Fruit fly (Drosophila melanogaster): ENCODE data around the gene CG43740.
A peak's percentile ranks its signal among the peaks of the same experiment; 100 is the strongest.

Gene CG43740

DNA sequence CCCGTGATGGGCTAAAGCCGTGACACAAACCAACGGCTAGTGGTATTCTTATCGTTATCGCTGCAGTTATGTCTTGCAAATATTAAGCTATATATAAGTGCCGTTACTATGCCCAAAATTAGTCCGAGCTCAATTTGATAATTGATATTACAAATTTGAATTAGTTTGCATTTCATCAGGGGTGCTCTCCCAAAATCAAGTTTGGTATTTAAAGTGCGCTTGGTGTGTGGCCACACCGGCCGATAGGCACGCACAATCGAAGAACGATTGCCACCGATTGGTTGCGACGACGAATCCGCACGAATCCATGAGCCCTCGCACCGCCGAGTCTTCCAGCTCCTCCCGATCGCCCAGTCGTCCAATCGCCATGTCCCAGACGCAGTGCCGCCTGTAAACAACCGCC is 34.4 kb downstream of the CG43740 start, which contains the start of gene CG17841 (continued):
- TF ChIP-seq gem (tag; optimal IDR thresholded peaks at IDR 0.05) (no peak), fd102C (GFP tag; optimal IDR thresholded peaks at IDR 0.05) (no peak), scrt (GFP tag; optimal IDR thresholded peaks at IDR 0.05) (peak; percentile 70), Mad (GFP tag; optimal IDR thresholded peaks at IDR 0.05) (no peak), Poxn (GFP tag; IDR thresholded peaks at IDR 0.05) (no peak), CG14965 (GFP tag; optimal IDR thresholded peaks at IDR 0.05; ENCODE audit: borderline replicate concordance) (no peak), CkIIα-i1 (GFP tag; IDR thresholded peaks at IDR 0.05) (no peak), BEAF-32 (GFP tag; optimal IDR thresholded peaks at IDR 0.05) (peak; percentile 63), CG11247 (GFP tag; IDR thresholded peaks at IDR 0.05) (no peak), CG9727 (GFP tag; optimal IDR thresholded peaks at IDR 0.05) (no peak), bcd (GFP tag; optimal IDR thresholded peaks at IDR 0.05) (no peak), MESR4 (GFP tag; optimal IDR thresholded peaks at IDR 0.05) (peak; percentile 81), Dfd (GFP tag; optimal IDR thresholded peaks at IDR 0.05) (no peak), CG10274 (GFP tag; optimal IDR thresholded peaks at IDR 0.05) (no peak), CG8089 (GFP tag; optimal IDR thresholded peaks at IDR 0.05) (no peak), esg (GFP tag; conservative IDR thresholded peaks at IDR 0.05) (no peak), CG1024 (GFP tag; IDR thresholded peaks at IDR 0.05) (no peak), CG32532 (GFP tag; IDR thresholded peaks at IDR 0.05) (no peak), CG15696 (tag; optimal IDR thresholded peaks at IDR 0.05) (no peak), schlank (tag; optimal IDR thresholded peaks at IDR 0.05) (no peak), E2f1 (GFP tag; IDR thresholded peaks at IDR 0.05) (no peak), Eip74EF (GFP tag; optimal IDR thresholded peaks at IDR 0.05) (no peak), Mes4 (GFP tag; optimal IDR thresholded peaks at IDR 0.05) (no peak), aop (GFP tag; IDR thresholded peaks at IDR 0.05) (no peak), CG3065 (GFP tag; optimal IDR thresholded peaks at IDR 0.05) (no peak), maf-S (GFP tag; optimal IDR thresholded peaks at IDR 0.05) (no peak), dimm (GFP tag; IDR thresholded peaks at IDR 0.05) (no peak), prd (optimal IDR thresholded peaks at IDR 0.05) (no peak), prd (GFP tag; IDR thresholded peaks at IDR 0.05) (no peak), CG3163 (GFP tag; optimal IDR thresholded peaks at IDR 0.05) (no peak), unpg (GFP tag; optimal IDR thresholded peaks at IDR 0.05) (no peak), nom (GFP tag; optimal IDR thresholded peaks at IDR 0.05) (no peak), sima (GFP tag; optimal IDR thresholded peaks at IDR 0.05) (no peak), CG17186 (GFP tag; optimal IDR thresholded peaks at IDR 0.05) (peak; percentile 34), CG8765 (GFP tag; IDR thresholded peaks at IDR 0.05) (no peak), gt (GFP tag; IDR thresholded peaks at IDR 0.05) (no peak), Tbp (GFP tag; optimal IDR thresholded peaks at IDR 0.05) (no peak), CG6813 (GFP tag; optimal IDR thresholded peaks at IDR 0.05) (no peak), MBD-R2 (GFP tag; IDR thresholded peaks at IDR 0.05) (peak; percentile 62), Doc3 (GFP tag; IDR thresholded peaks at IDR 0.05; ENCODE audit: partially characterized antibody) (no peak), CG9215 (GFP tag; IDR thresholded peaks at IDR 0.05) (no peak), ash1 (GFP tag; optimal IDR thresholded peaks at IDR 0.05) (no peak), CG15514 (GFP tag; optimal IDR thresholded peaks at IDR 0.05) (peak; percentile 66), CG1832 (GFP tag; optimal IDR thresholded peaks at IDR 0.05) (no peak), CG11093 (GFP tag; IDR thresholded peaks at IDR 0.05) (no peak), D19B (GFP tag; optimal IDR thresholded peaks at IDR 0.05) (no peak), CG42726 (GFP tag; IDR thresholded peaks at IDR 0.05; ENCODE audit: partially characterized antibody) (no peak), CG16813 (GFP tag; IDR thresholded peaks at IDR 0.05; ENCODE audit: partially characterized antibody) (no peak; the same call in 1 of the 3 replicates), corto (GFP tag; optimal IDR thresholded peaks at IDR 0.05) (no peak), chm (GFP tag; IDR thresholded peaks at IDR 0.05) (no peak), CG4282 (GFP tag; optimal IDR thresholded peaks at IDR 0.05) (no peak), CG2712 (tag; optimal IDR thresholded peaks at IDR 0.05) (peak; percentile 31)

Data from whole organism, embryonic.